Fruit fly (Drosophila melanogaster): Measurements from ENCODE around the gene Cpr67B.

Cpr67B gene

DNA sequence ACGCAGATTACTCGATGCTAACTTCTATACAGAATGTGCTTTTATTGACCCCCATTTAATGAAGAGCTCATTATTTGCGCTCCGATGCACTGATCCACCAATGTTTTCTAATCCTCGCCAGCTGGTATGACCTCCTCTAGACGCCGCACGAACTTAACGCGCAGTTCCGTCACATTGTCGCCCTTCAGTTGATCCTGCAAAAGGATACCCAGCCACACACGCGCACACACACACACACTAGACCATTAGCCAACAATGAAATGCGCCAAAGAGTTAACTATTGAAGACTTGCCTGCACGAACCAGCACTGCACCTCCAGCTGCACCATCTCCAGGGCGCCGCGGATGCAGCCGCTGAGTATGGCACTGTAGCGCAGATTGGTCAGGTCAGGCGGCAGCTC is 34.3 kb downstream of the Cpr67B start:
- TF ChIP-seq CG15710 (tag; optimal IDR thresholded peaks at IDR 0.05), result no peak

DNA sequence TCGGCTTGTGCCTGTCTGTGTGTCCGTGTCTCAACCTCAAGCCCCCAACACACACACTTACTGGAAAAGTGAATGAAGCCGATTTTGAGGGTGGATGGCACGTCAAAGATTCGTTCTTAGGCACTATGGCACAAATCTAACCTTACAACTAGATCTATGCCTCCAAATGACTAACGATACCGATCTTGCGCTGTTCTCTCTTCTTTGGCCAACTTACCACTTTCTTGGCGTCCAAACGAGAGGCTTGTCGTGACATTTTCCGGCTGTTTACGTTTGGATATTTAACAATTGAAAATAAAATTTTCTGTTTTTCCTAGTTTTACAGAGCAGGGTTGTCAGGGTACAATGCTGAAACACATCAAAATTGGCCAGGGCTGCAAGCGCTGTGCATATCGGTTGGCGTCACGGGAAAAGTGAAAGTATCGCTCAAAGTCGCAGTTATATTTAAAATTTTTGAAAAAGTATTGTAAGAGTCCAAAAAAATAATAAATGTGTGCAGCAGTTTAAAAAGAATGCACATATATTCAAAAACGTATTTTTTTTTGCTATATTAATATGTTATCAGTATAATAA is 37.4 kb downstream of the Cpr67B start, which contains the start of the genes Bet3 and Nf-YA:
Gene Bet3 (minus strand): TSS at position 361 of the 573 bp plus-strand sequence.
Gene Nf-YA (minus strand): TSS at position 361 of the 573 bp plus-strand sequence.
- TF ChIP-seq CG14655 (GFP tag; optimal IDR thresholded peaks at IDR 0.05) (no peak), CG10348 (GFP tag; IDR thresholded peaks at IDR 0.05) (no peak), CG13204 (GFP tag; optimal IDR thresholded peaks at IDR 0.05) (no peak), D1 (tag; optimal IDR thresholded peaks at IDR 0.05) (peak; percentile 88), Ets98B (GFP tag; IDR thresholded peaks at IDR 0.05) (peak; percentile 27), rn (GFP tag; IDR thresholded peaks at IDR 0.05) (no peak), CG9948 (tag; optimal IDR thresholded peaks at IDR 0.05) (no peak), Pif1B (GFP tag; optimal IDR thresholded peaks at IDR 0.05) (no peak), EcR (GFP tag; optimal IDR thresholded peaks at IDR 0.05) (no peak), Snoo (tag; optimal IDR thresholded peaks at IDR 0.05) (peak; percentile 53), CG32121 (GFP tag; IDR thresholded peaks at IDR 0.05) (no peak), fd96Ca (GFP tag; IDR thresholded peaks at IDR 0.05) (peak; percentile 54; the same call in 1 of the 3 replicates), CG4496 (GFP tag; IDR thresholded peaks at IDR 0.05) (peak; percentile 56; the same call in 1 of the 3 replicates), CG34367 (tag; optimal IDR thresholded peaks at IDR 0.05) (no peak), CG12605 (GFP tag; IDR thresholded peaks at IDR 0.05) (no peak), CG17806 (tag; optimal IDR thresholded peaks at IDR 0.05) (no peak), gl (tag; optimal IDR thresholded peaks at IDR 0.05) (no peak), Pif1A (GFP tag; optimal IDR thresholded peaks at IDR 0.05) (no peak), CG8159 (tag; optimal IDR thresholded peaks at IDR 0.05) (no peak), CG15710 (tag; optimal IDR thresholded peaks at IDR 0.05) (peak; percentile 49)

DNA sequence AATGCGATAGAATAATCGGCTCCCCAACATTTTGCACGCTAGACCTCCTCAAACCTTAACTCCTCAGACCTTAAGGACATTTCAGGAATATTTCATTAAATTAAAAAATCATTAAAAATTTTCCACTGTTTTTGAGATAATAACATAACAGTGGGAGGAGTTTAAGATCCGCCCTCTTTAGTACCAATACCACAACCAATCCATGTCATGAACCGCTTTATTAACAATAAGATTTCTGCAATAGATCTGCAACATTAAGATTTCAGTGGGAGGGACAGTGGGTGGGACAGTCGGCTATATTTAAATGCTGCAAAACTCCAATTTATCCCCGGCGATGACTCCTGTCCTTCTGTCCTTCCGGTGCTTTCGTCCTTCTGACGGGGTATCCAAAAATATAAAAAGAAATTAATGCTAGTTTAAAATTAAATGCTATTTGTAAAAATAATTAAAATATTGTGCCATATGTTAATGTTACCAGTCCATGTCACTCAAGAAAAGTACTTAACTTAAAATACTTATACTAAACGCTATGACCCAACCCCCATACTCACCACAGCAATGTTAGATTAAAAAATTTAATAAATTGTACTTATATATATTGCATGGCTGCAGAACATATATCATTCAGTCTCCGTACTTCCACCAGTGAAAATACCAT is 38.2 kb downstream of the Cpr67B start, which contains the start of gene Srg3:
Gene Srg3 (plus strand): TSS at position 608 of the 658 bp plus-strand sequence.
- TF ChIP-seq CG8159 (tag; optimal IDR thresholded peaks at IDR 0.05), result no peak
- no peak for TF ChIP-seq CG13204 (GFP tag; optimal IDR thresholded peaks at IDR 0.05)
- no peak for TF ChIP-seq rn (GFP tag; IDR thresholded peaks at IDR 0.05)

DNA sequence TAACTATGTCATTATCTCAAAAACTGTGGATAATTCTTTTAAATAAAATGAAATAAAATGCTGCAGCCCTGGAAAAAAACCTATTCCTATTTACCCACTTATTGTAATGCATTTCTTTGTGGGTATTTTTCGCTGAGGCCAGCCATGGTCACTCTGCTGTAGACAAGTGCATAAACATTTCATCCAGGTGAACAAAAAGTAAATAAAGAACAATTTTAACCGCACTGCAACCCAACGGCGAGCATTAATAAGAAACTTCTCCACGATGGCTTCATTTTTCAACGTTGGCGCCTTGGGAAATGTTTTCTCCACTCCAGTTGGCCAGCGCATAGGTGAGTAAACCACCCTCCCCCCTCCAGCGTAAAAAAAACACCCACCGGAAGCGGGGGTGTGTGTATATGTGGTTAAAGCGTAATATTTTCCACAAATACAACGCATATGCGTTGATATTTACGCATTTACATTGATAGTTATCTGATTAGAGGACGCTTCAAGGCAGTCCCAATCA is 42.2 kb downstream of the Cpr67B start, which contains the start of gene CG3529:
Gene CG3529 (plus strand): TSS at position 134 of the 508 bp plus-strand sequence.
- TF ChIP-seq CG13204 (GFP tag; optimal IDR thresholded peaks at IDR 0.05) (no peak), CG10348 (GFP tag; IDR thresholded peaks at IDR 0.05) (no peak), EcR (GFP tag; optimal IDR thresholded peaks at IDR 0.05) (peak; percentile 29), CG14655 (GFP tag; optimal IDR thresholded peaks at IDR 0.05) (no peak), Pif1B (GFP tag; optimal IDR thresholded peaks at IDR 0.05) (no peak), CG34367 (tag; optimal IDR thresholded peaks at IDR 0.05) (no peak), D1 (tag; optimal IDR thresholded peaks at IDR 0.05) (no peak), CG4496 (GFP tag; IDR thresholded peaks at IDR 0.05) (no peak), rn (GFP tag; IDR thresholded peaks at IDR 0.05) (no peak), fd96Ca (GFP tag; IDR thresholded peaks at IDR 0.05) (no peak), CG9948 (tag; optimal IDR thresholded peaks at IDR 0.05) (no peak), Ets98B (GFP tag; IDR thresholded peaks at IDR 0.05) (0 out of 2 replicates have a peak, but pooled peaks have one; percentile 15), CG32121 (GFP tag; IDR thresholded peaks at IDR 0.05) (0 out of 2 replicates have a peak, but pooled peaks have one; percentile 22), Snoo (tag; optimal IDR thresholded peaks at IDR 0.05) (no peak), CG17806 (tag; optimal IDR thresholded peaks at IDR 0.05) (no peak), CG8159 (tag; optimal IDR thresholded peaks at IDR 0.05) (no peak), gl (tag; optimal IDR thresholded peaks at IDR 0.05) (no peak), CG8301 (tag; optimal IDR thresholded peaks at IDR 0.05) (no peak), CG12605 (GFP tag; IDR thresholded peaks at IDR 0.05) (no peak), CG15710 (tag; optimal IDR thresholded peaks at IDR 0.05) (peak; percentile 33), Pif1A (GFP tag; optimal IDR thresholded peaks at IDR 0.05) (no peak)

DNA sequence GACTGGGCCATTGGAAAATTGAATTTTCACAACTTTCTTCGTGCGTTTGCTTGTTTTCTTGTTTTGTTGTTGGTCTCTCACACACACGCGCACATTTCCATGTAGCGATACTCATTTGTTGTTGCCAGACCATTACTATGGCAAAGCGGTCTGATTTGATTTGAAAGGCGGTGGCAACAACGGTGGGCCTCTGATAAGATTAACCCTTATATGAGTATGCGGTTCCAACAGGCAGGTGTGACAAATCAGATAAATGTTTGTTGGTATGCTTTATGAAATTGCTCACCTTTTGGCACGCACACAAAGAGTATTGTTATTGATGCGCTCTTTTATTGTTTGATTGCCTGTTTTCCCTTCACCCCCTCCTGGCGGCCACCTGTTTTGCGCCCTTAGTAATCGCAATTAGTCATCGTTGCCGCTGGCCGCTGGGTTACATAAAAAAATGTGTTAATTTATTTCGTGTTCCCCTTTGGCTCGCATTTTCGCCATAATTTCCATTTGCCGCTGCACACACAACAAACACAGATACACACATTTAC is 42.7 kb downstream of the Cpr67B start:
- no peak for TF ChIP-seq CG9948 (tag; optimal IDR thresholded peaks at IDR 0.05)
- 0 out of 3 replicates have a peak, but pooled peaks have one; percentile 27 for TF ChIP-seq fd96Ca (GFP tag; IDR thresholded peaks at IDR 0.05)
- TF ChIP-seq Ets98B (GFP tag; IDR thresholded peaks at IDR 0.05), result peak; percentile 5; the same call in 1 of the 2 replicates
- TF ChIP-seq CG32121 (GFP tag; IDR thresholded peaks at IDR 0.05), result 0 out of 2 replicates have a peak, but pooled peaks have one; percentile 7
- peak; percentile 23; the same call in 1 of the 2 replicates for TF ChIP-seq CG12605 (GFP tag; IDR thresholded peaks at IDR 0.05)
- no peak for TF ChIP-seq EcR (GFP tag; optimal IDR thresholded peaks at IDR 0.05)
- 0 out of 3 replicates have a peak, but pooled peaks have one; percentile 37 for TF ChIP-seq CG4496 (GFP tag; IDR thresholded peaks at IDR 0.05)
- no peak for TF ChIP-seq D1 (tag; optimal IDR thresholded peaks at IDR 0.05)
- no peak for TF ChIP-seq CG13204 (GFP tag; optimal IDR thresholded peaks at IDR 0.05)
- no peak for TF ChIP-seq CG34367 (tag; optimal IDR thresholded peaks at IDR 0.05)
- TF ChIP-seq Pif1B (GFP tag; optimal IDR thresholded peaks at IDR 0.05), result no peak

Data from whole organism, pupa.